Worm (Caenorhabditis elegans): ENCODE results near the gene ekl-6.
A peak's percentile ranks its signal among the peaks of the same experiment; 100 is the strongest.

ekl-6 gene

ce11 chrIII:10064140-10064539, at the start of gene ekl-6:
TSS of gene ekl-6 (plus strand) at chrIII:10064404.
- TF ChIP-seq ref-1 (GFP tag; conservative IDR thresholded peaks at IDR 0.05), result no peak
- TF ChIP-seq ztf-23 (GFP tag; IDR thresholded peaks at IDR 0.05), result no peak
- peak; percentile 71 for TF ChIP-seq flt-1 (GFP tag; IDR thresholded peaks at IDR 0.05)
- no peak for TF ChIP-seq klf-2 (GFP tag; conservative IDR thresholded peaks at IDR 0.05)
- TF ChIP-seq ztf-29 (GFP tag; IDR thresholded peaks at IDR 0.05), result no peak
- peak; percentile 37 for TF ChIP-seq cog-1 (tag; optimal IDR thresholded peaks at IDR 0.05)
- TF ChIP-seq tab-1 (GFP tag; IDR thresholded peaks at IDR 0.05), result no peak
- TF ChIP-seq T22C8.4 (GFP tag; IDR thresholded peaks at IDR 0.05), result peak; percentile 10; the same call in 1 of the 2 replicates

ce11 chrIII:10016413-10017051, 47.7 kb upstream of the ekl-6 start, which contains the start of gene rgs-1:
TSS of gene rgs-1 (minus strand) at chrIII:10016558.
- no peak for TF ChIP-seq ztf-23 (GFP tag; IDR thresholded peaks at IDR 0.05)
- no peak for TF ChIP-seq cog-1 (tag; optimal IDR thresholded peaks at IDR 0.05)
- TF ChIP-seq med-1 (GFP tag; optimal IDR thresholded peaks at IDR 0.05; ENCODE audit: insufficient read depth), result no peak
- TF ChIP-seq klf-2 (GFP tag; conservative IDR thresholded peaks at IDR 0.05), result no peak
- TF ChIP-seq flt-1 (GFP tag; IDR thresholded peaks at IDR 0.05), result 0 out of 2 replicates have a peak, but pooled peaks have one; percentile 26
- no peak for TF ChIP-seq T22C8.4 (GFP tag; IDR thresholded peaks at IDR 0.05)
- TF ChIP-seq tab-1 (GFP tag; IDR thresholded peaks at IDR 0.05), result no peak

ce11 chrIII:10018007-10018406, 46.2 kb upstream of the ekl-6 start:
- no peak for TF ChIP-seq flt-1 (GFP tag; IDR thresholded peaks at IDR 0.05)
- no peak for TF ChIP-seq med-1 (GFP tag; optimal IDR thresholded peaks at IDR 0.05; ENCODE audit: insufficient read depth)
- no peak for TF ChIP-seq ztf-29 (GFP tag; IDR thresholded peaks at IDR 0.05)

- no peak for TF ChIP-seq ztf-29 (GFP tag; IDR thresholded peaks at IDR 0.05)
- TF ChIP-seq ztf-23 (GFP tag; IDR thresholded peaks at IDR 0.05), result no peak
- TF ChIP-seq ref-1 (GFP tag; conservative IDR thresholded peaks at IDR 0.05), result no peak
- no peak for TF ChIP-seq tab-1 (GFP tag; IDR thresholded peaks at IDR 0.05)
Observed at ce11 chrIII:10023452-10023851, 40.8 kb upstream of the ekl-6 start, which contains the start of gene ins-21. TSS of gene ins-21 (plus strand) at chrIII:10023752.

- no peak for TF ChIP-seq ztf-23 (GFP tag; IDR thresholded peaks at IDR 0.05)
- no peak for TF ChIP-seq tab-1 (GFP tag; IDR thresholded peaks at IDR 0.05)
- no peak for TF ChIP-seq cog-1 (tag; optimal IDR thresholded peaks at IDR 0.05)
Observed at ce11 chrIII:10025989-10026388, 38.2 kb upstream of the ekl-6 start, which contains the start of gene ins-22. TSS of gene ins-22 (plus strand) at chrIII:10026289.

ce11 chrIII:10027947-10028346, 36.3 kb upstream of the ekl-6 start, which contains the start of gene ins-23:
TSS of gene ins-23 (plus strand) at chrIII:10028247.
- TF ChIP-seq ztf-23 (GFP tag; IDR thresholded peaks at IDR 0.05) (no peak), klf-2 (GFP tag; conservative IDR thresholded peaks at IDR 0.05) (no peak), tab-1 (GFP tag; IDR thresholded peaks at IDR 0.05) (no peak), flt-1 (GFP tag; IDR thresholded peaks at IDR 0.05) (no peak), med-1 (GFP tag; optimal IDR thresholded peaks at IDR 0.05; ENCODE audit: insufficient read depth) (no peak), cog-1 (tag; optimal IDR thresholded peaks at IDR 0.05) (no peak)

ce11 chrIII:10030549-10030948, 33.7 kb upstream of the ekl-6 start, which contains the start of gene M04D8.4:
TSS of gene M04D8.4 (minus strand) at chrIII:10030649.
- TF ChIP-seq med-1 (GFP tag; optimal IDR thresholded peaks at IDR 0.05; ENCODE audit: insufficient read depth) (no peak), cog-1 (tag; optimal IDR thresholded peaks at IDR 0.05) (no peak), tab-1 (GFP tag; IDR thresholded peaks at IDR 0.05) (no peak), T22C8.4 (GFP tag; IDR thresholded peaks at IDR 0.05) (no peak), flt-1 (GFP tag; IDR thresholded peaks at IDR 0.05) (no peak), ztf-29 (GFP tag; IDR thresholded peaks at IDR 0.05) (no peak), ref-1 (GFP tag; conservative IDR thresholded peaks at IDR 0.05) (no peak), klf-2 (GFP tag; conservative IDR thresholded peaks at IDR 0.05) (no peak), ztf-23 (GFP tag; IDR thresholded peaks at IDR 0.05) (no peak)

- TF ChIP-seq T22C8.4 (GFP tag; IDR thresholded peaks at IDR 0.05) (no peak), cog-1 (tag; optimal IDR thresholded peaks at IDR 0.05) (no peak)
Observed at ce11 chrIII:10033213-10033612, 31.0 kb upstream of the ekl-6 start, which contains the start of gene M04D8.5. TSS of gene M04D8.5 (minus strand) at chrIII:10033313.

ce11 chrIII:10033881-10034280, 30.3 kb upstream of the ekl-6 start, which contains the start of gene M04D8.8:
TSS of gene M04D8.8 (plus strand) at chrIII:10034181.
- TF ChIP-seq flt-1 (GFP tag; IDR thresholded peaks at IDR 0.05), result no peak
- TF ChIP-seq klf-2 (GFP tag; conservative IDR thresholded peaks at IDR 0.05), result no peak
- no peak for TF ChIP-seq tab-1 (GFP tag; IDR thresholded peaks at IDR 0.05)
- TF ChIP-seq cog-1 (tag; optimal IDR thresholded peaks at IDR 0.05), result no peak
- no peak for TF ChIP-seq ref-1 (GFP tag; conservative IDR thresholded peaks at IDR 0.05)
- TF ChIP-seq ztf-29 (GFP tag; IDR thresholded peaks at IDR 0.05), result no peak
- no peak for TF ChIP-seq med-1 (GFP tag; optimal IDR thresholded peaks at IDR 0.05; ENCODE audit: insufficient read depth)
- TF ChIP-seq T22C8.4 (GFP tag; IDR thresholded peaks at IDR 0.05), result no peak
- TF ChIP-seq ztf-23 (GFP tag; IDR thresholded peaks at IDR 0.05), result no peak

ce11 chrIII:10035783-10036182, 28.4 kb upstream of the ekl-6 start, which contains the start of gene xbx-3:
TSS of gene xbx-3 (plus strand) at chrIII:10035945.
- TF ChIP-seq tab-1 (GFP tag; IDR thresholded peaks at IDR 0.05), result no peak
- no peak for TF ChIP-seq ztf-23 (GFP tag; IDR thresholded peaks at IDR 0.05)
- TF ChIP-seq cog-1 (tag; optimal IDR thresholded peaks at IDR 0.05), result no peak
- no peak for TF ChIP-seq klf-2 (GFP tag; conservative IDR thresholded peaks at IDR 0.05)
- no peak for TF ChIP-seq flt-1 (GFP tag; IDR thresholded peaks at IDR 0.05)
- no peak for TF ChIP-seq T22C8.4 (GFP tag; IDR thresholded peaks at IDR 0.05)
